Worm (Caenorhabditis elegans) whole organism, young adult: ENCODE data around the gene Y46H3A.4.

Experiments
- B0261.1 ChIP-seq: sonication (generic microtip); optimal IDR thresholded peaks from 2 replicates; lab custom pipeline; 2016; ENCODE audit warnings: mild to moderate bottlenecking, missing genetic modification characterization, moderate library complexity, missing compliant biosample characterization
- C06A6.2 ChIP-seq: fragments of 200-800 bp; sonication (Bioruptor generic); conservative IDR thresholded peaks from 2 replicates; pipeline ENCODE4 v1.3.6; 2022; ENCODE audit warnings: missing genetic modification characterization, missing compliant biosample characterization
- D2030.7 ChIP-seq: fragments of 200-800 bp; sonication (Bioruptor generic); IDR thresholded peaks from 2 replicates; pipeline ENCODE4 v1.3.6; 2022; ENCODE audit warnings: missing genetic modification reagents, missing genetic modification characterization, missing compliant biosample characterization
- F55B11.4 ChIP-seq: sonication (generic microtip); optimal IDR thresholded peaks from 2 replicates; lab custom pipeline; 2016; ENCODE audit warnings: missing compliant biosample characterization, missing genetic modification characterization, borderline replicate concordance; ENCODE audit not compliant: insufficient read depth
- F57C9.4 ChIP-seq: sonication (generic microtip); optimal IDR thresholded peaks from 2 replicates; lab custom pipeline; 2017; ENCODE audit warnings: mild to moderate bottlenecking, missing genetic modification characterization, missing compliant biosample characterization
- T26A5.8 ChIP-seq: sonication (generic microtip); optimal IDR thresholded peaks from 2 replicates; lab custom pipeline; 2016; ENCODE audit warnings: missing genetic modification characterization, missing compliant biosample characterization
- Y53G8AR.9 ChIP-seq: fragments of 200-800 bp; sonication (Bioruptor generic); conservative IDR thresholded peaks from 2 replicates; pipeline ENCODE4 v1.3.6; 2022; ENCODE audit warnings: missing genetic modification reagents, missing genetic modification characterization, missing compliant biosample characterization
- Y56A3A.18 ChIP-seq: fragments of 200-800 bp; sonication (Bioruptor generic); IDR thresholded peaks from 2 replicates; pipeline ENCODE4 v1.3.6; 2022; ENCODE audit warnings: missing genetic modification reagents, missing genetic modification characterization, missing compliant biosample characterization
- ama-1 ChIP-seq, 3 experiments: fragments of 150-350 bp in 1 of 3; sonication (generic microtip) in 2 of 3; optimal IDR thresholded peaks; 2 replicates each; lab custom pipeline; 2014 to 2018; ENCODE audit warnings: missing biosample characterization in 2 of 3, missing genetic modification characterization in 2 of 3, missing genetic modification reagents in 2 of 3
- atf-7 ChIP-seq: sonication (generic microtip); optimal IDR thresholded peaks from 2 replicates; lab custom pipeline; 2017; ENCODE audit warnings: mild to moderate bottlenecking, missing genetic modification characterization, missing compliant biosample characterization
- bed-1 ChIP-seq: fragments of 200-800 bp; sonication (Bioruptor generic); IDR thresholded peaks from 2 replicates; pipeline ENCODE4 v1.3.6; 2022; ENCODE audit warnings: missing genetic modification reagents, missing genetic modification characterization, missing compliant biosample characterization
- bed-2 ChIP-seq: fragments of 200-800 bp; sonication (Bioruptor generic); IDR thresholded peaks from 2 replicates; pipeline ENCODE4 v1.3.6; 2022; ENCODE audit warnings: missing genetic modification reagents, missing genetic modification characterization, missing compliant biosample characterization
- ccch-3 ChIP-seq: fragments of 200-800 bp; sonication (Bioruptor generic); optimal IDR thresholded peaks from 2 replicates; lab custom pipeline; 2018; ENCODE audit warnings: mild to moderate bottlenecking, missing genetic modification characterization, missing compliant biosample characterization
- cebp-2 ChIP-seq: fragments of 200-800 bp; sonication (Bioruptor generic); IDR thresholded peaks from 2 replicates; pipeline ENCODE4 v1.3.6; 2022; ENCODE audit warnings: missing genetic modification characterization, missing compliant biosample characterization
- ceh-100 ChIP-seq: fragments of 200-800 bp; sonication (Bioruptor generic); IDR thresholded peaks from 2 replicates; pipeline ENCODE4 v1.3.6; 2022; ENCODE audit warnings: missing genetic modification reagents, missing genetic modification characterization, missing compliant biosample characterization
- die-1 ChIP-seq: sonication (generic microtip); optimal IDR thresholded peaks from 2 replicates; lab custom pipeline; 2016; ENCODE audit warnings: missing genotype, mild to moderate bottlenecking, missing genetic modification characterization, missing compliant biosample characterization
- egl-18 ChIP-seq: fragments of 200-800 bp; sonication (Bioruptor generic); IDR thresholded peaks from 2 replicates; pipeline ENCODE4 v1.3.6; 2022; ENCODE audit warnings: missing genetic modification reagents, missing genetic modification characterization, missing compliant biosample characterization
- hlh-26 ChIP-seq: fragments of 200-800 bp; sonication (Bioruptor generic); conservative IDR thresholded peaks from 2 replicates; pipeline ENCODE4 v1.3.6; 2022; ENCODE audit warnings: missing genetic modification reagents, missing genetic modification characterization, missing compliant biosample characterization
- lag-1 ChIP-seq: fragments of 200-800 bp; sonication (Bioruptor generic); IDR thresholded peaks from 2 replicates; pipeline ENCODE4 v1.3.6; 2022; ENCODE audit warnings: missing genetic modification reagents, missing genetic modification characterization, missing compliant biosample characterization
- lin-40 ChIP-seq: sonication (generic microtip); optimal IDR thresholded peaks from 2 replicates; lab custom pipeline; 2016; ENCODE audit warnings: missing genetic modification characterization, mild to moderate bottlenecking, missing compliant biosample characterization, missing genotype, missing genetic modification reagents
- lsy-27 ChIP-seq: sonication (generic microtip); optimal IDR thresholded peaks from 2 replicates; lab custom pipeline; 2017; ENCODE audit warnings: missing genetic modification characterization, mild to moderate bottlenecking, missing compliant biosample characterization, antibody characterized with exemption, missing genotype, borderline replicate concordance; ENCODE audit not compliant: insufficient read depth
- nfyb-1 ChIP-seq: fragments of 200-800 bp; sonication (Bioruptor generic); IDR thresholded peaks from 2 replicates; pipeline ENCODE4 v1.3.6; 2022; ENCODE audit warnings: missing genetic modification reagents, missing genetic modification characterization, missing compliant biosample characterization
- rec-8 ChIP-seq, 2 experiments: sonication (generic microtip); optimal IDR thresholded peaks; 2 replicates each; lab custom pipeline; 2016; ENCODE audit warnings: mild to moderate bottlenecking in 2 of 2, missing genetic modification characterization in 2 of 2, missing genetic modification reagents in 2 of 2, missing genotype in 2 of 2, missing biosample characterization in 1 of 2, missing compliant biosample characterization in 1 of 2, moderate library complexity in 1 of 2
- repo-1 ChIP-seq: sonication (generic microtip); optimal IDR thresholded peaks from 2 replicates; lab custom pipeline; 2017; ENCODE audit warnings: mild to moderate bottlenecking, missing genetic modification characterization, missing compliant biosample characterization
- rpc-1 ChIP-seq, 2 experiments: fragments of 150-350 bp in 1 of 2; sonication (generic microtip) in 1 of 2; optimal IDR thresholded peaks; 2 replicates each; lab custom pipeline; 2014 to 2018; ENCODE audit warnings: missing biosample characterization in 1 of 2, missing genetic modification characterization in 1 of 2, missing genetic modification reagents in 1 of 2, missing genotype in 1 of 2
- snpc-4 ChIP-seq, 5 experiments: fragments of 150-350 bp in 1 of 5; sonication (generic microtip) in 4 of 5; optimal IDR thresholded peaks; 2 replicates each; lab custom pipeline; 2014 to 2018; ENCODE audit warnings: missing genetic modification characterization in 5 of 5, missing biosample characterization in 3 of 5, antibody characterized with exemption in 2 of 5, mild to moderate bottlenecking in 2 of 5, missing compliant biosample characterization in 2 of 5, missing genotype in 2 of 5, moderate library complexity in 2 of 5, missing genetic modification reagents in 1 of 5
- tbp1 ChIP-seq: fragments of 200-800 bp; sonication (Bioruptor generic); optimal IDR thresholded peaks from 2 replicates; lab custom pipeline; 2018; ENCODE audit warnings: mild to moderate bottlenecking, missing genetic modification characterization, missing compliant biosample characterization
- ztf-22 ChIP-seq: fragments of 200-800 bp; sonication (Bioruptor generic); optimal IDR thresholded peaks from 2 replicates; lab custom pipeline; 2018; ENCODE audit warnings: mild to moderate bottlenecking, missing genetic modification characterization, moderate library complexity, missing compliant biosample characterization

Y46H3A.4 gene

ce11 chrV:1803043-1803442 lies 7.9 kb downstream of the Y46H3A.4 start, which contains the start of gene srt-41:
srt-41 (minus strand) TSS chrV:1803143.
- no peak for TF ChIP-seq T26A5.8 (tag; lab: Kevin White, UChicago)
- TF ChIP-seq F55B11.4 = no peak
- no peak for TF ChIP-seq cebp-2 (GFP tag; lab: Robert Waterston, UW)
- TF ChIP-seq ceh-100 (GFP tag; lab: Robert Waterston, UW) = no peak
- TF ChIP-seq die-1 (tag; lab: Kevin White, UChicago) = no peak
- no peak for TF ChIP-seq lsy-27 (tag; lab: Kevin White, UChicago)
- no peak for TF ChIP-seq atf-7
- no peak for TF ChIP-seq bed-2 (GFP tag; lab: Robert Waterston, UW)
- no peak for TF ChIP-seq lag-1 (GFP tag; lab: Robert Waterston, UW)
- TF ChIP-seq snpc-4 (GFP tag; optimal IDR thresholded peaks at IDR 0.05; lab: Kevin White, UChicago) = no peak
- no peak for TF ChIP-seq snpc-4 (tag; optimal IDR thresholded peaks at IDR 0.05; lab: Kevin White, UChicago)
- no peak for TF ChIP-seq B0261.1

- TF ChIP-seq hlh-26 (GFP tag; lab: Robert Waterston, UW) = no peak
- TF ChIP-seq rpc-1 (optimal IDR thresholded peaks at IDR 0.05; lab: Kevin White, UChicago) = no peak
- peak; percentile 62 for TF ChIP-seq rpc-1 (tag; optimal IDR thresholded peaks at IDR 0.05; lab: Kevin White, UChicago)
- TF ChIP-seq Y53G8AR.9 (GFP tag; lab: Robert Waterston, UW) = no peak
- TF ChIP-seq C06A6.2 (GFP tag; lab: Robert Waterston, UW) = no peak
- TF ChIP-seq D2030.7 (GFP tag; lab: Robert Waterston, UW) = peak; percentile 41; the same call in 1 of the 2 replicates
- peak; percentile 34 for TF ChIP-seq tbp1 (GFP tag; lab: Kevin White, UChicago)
Measured at ce11 chrV:1797900-1798299, 13.0 kb downstream of the Y46H3A.4 start, which contains the start of gene F36H9.10. F36H9.10 (plus strand) TSS chrV:1798200.

DNA sequence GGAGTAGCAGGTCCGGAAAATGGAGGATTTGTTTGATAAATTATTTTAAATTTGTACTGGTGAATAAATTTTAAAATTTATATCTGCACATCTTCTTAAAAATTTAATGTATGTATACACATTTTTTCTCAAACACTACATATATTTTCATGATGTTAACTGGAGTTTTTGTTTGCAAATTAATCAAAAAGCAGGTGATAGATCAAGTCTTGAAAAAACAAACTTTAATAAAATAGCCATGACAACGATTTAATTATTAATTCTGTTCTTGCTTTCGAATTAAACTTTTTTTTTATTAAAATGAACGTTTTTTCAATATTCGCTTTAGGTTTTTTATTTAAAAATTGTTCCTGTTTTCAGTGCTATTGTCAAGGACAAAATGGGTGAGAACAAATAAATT lies 16.7 kb downstream of the Y46H3A.4 start, which contains the start of gene F36H9.1:
TSS of gene F36H9.1 (plus strand) at position 301 of the 400 bp plus-strand sequence.
- TF ChIP-seq T26A5.8 (tag; lab: Kevin White, UChicago) = no peak
- TF ChIP-seq ccch-3 (GFP tag; lab: Kevin White, UChicago) = no peak
- TF ChIP-seq egl-18 (GFP tag; lab: Robert Waterston, UW) = no peak
- TF ChIP-seq ama-1 (optimal IDR thresholded peaks at IDR 0.05; lab: Kevin White, UChicago) = no peak
- no peak for TF ChIP-seq ama-1 (GFP tag; optimal IDR thresholded peaks at IDR 0.05; lab: Kevin White, UChicago)
- no peak for TF ChIP-seq F57C9.4 (tag; lab: Kevin White, UChicago)
- TF ChIP-seq F55B11.4 = no peak
- TF ChIP-seq lag-1 (GFP tag; lab: Robert Waterston, UW) = no peak
- no peak for TF ChIP-seq lin-40 (tag; lab: Kevin White, UChicago)
- TF ChIP-seq cebp-2 (GFP tag; lab: Robert Waterston, UW) = no peak
- no peak for TF ChIP-seq Y53G8AR.9 (GFP tag; lab: Robert Waterston, UW)

- TF ChIP-seq nfyb-1 (GFP tag; lab: Robert Waterston, UW) (no peak), ztf-22 (no peak), bed-1 (GFP tag; lab: Robert Waterston, UW) (no peak)
Measured at ce11 chrV:1789495-1789894, 21.4 kb downstream of the Y46H3A.4 start.

ce11 chrV:1788157-1788556 lies 22.8 kb downstream of the Y46H3A.4 start, which contains the start of gene F36H9.2:
F36H9.2 (plus strand) TSS chrV:1788457.
- TF ChIP-seq rec-8 (tag; optimal IDR thresholded peaks at IDR 0.05; lab: Kevin White, UChicago) (no peak), cebp-2 (GFP tag; lab: Robert Waterston, UW) (no peak), Y56A3A.18 (no peak), repo-1 (tag; lab: Kevin White, UChicago) (no peak)
